Worm (Caenorhabditis elegans) whole organism, L4 larva: ENCODE measurements around the gene myrf-1.

Experiments
- F10B5.3 ChIP-seq: sonication (generic microtip); optimal IDR thresholded peaks from 2 replicates; lab custom pipeline; 2016; ENCODE audit warnings: mild to moderate bottlenecking, missing genetic modification characterization, missing compliant biosample characterization
- F49E8.2 ChIP-seq: sonication (generic microtip); optimal IDR thresholded peaks from 2 replicates; lab custom pipeline; 2016; ENCODE audit warnings: missing compliant biosample characterization, mild to moderate bottlenecking, missing genetic modification characterization, borderline replicate concordance
- T26A8.4 ChIP-seq: fragments of 200-800 bp; sonication (Bioruptor generic); IDR thresholded peaks from 2 replicates; pipeline ENCODE4 v1.3.6; 2022; ENCODE audit warnings: missing genetic modification characterization, missing compliant biosample characterization
- ZK337.2 ChIP-seq: fragments of 200-800 bp; sonication (Bioruptor generic); IDR thresholded peaks from 2 replicates; pipeline ENCODE4 v1.3.6; 2022; ENCODE audit warnings: missing genetic modification reagents, missing genetic modification characterization, missing compliant biosample characterization
- ZK546.5 ChIP-seq, 2 experiments: sonication (generic microtip); optimal IDR thresholded peaks; 2 replicates each; lab custom pipeline; 2017; ENCODE audit warnings: missing biosample characterization in 2 of 2, missing genetic modification characterization in 2 of 2
- ces-1 ChIP-seq: fragments of 150-350 bp; sonication (generic microtip); optimal IDR thresholded peaks from 4 replicates; lab custom pipeline; 2014; ENCODE audit warnings: missing biosample characterization, missing genetic modification reagents, missing genetic modification characterization
- daf-12 ChIP-seq: fragments of 150-350 bp; optimal IDR thresholded peaks from 2 replicates; lab custom pipeline; 2014; ENCODE audit warnings: missing biosample characterization, missing genetic modification reagents, missing genetic modification characterization
- daf-8 ChIP-seq: fragments of 200-800 bp; sonication (Bioruptor generic); IDR thresholded peaks from 2 replicates; pipeline ENCODE4 v1.3.6; 2022; ENCODE audit warnings: missing genetic modification characterization, missing compliant biosample characterization
- dmd-6 ChIP-seq: fragments of 200-800 bp; sonication (Bioruptor generic); IDR thresholded peaks from 2 replicates; pipeline ENCODE4 v1.3.6; 2022; ENCODE audit warnings: missing genetic modification reagents, missing genetic modification characterization, missing compliant biosample characterization
- dmd-8 ChIP-seq: fragments of 200-800 bp; sonication (Bioruptor generic); IDR thresholded peaks from 2 replicates; pipeline ENCODE4 v1.3.6; 2022; ENCODE audit warnings: missing genetic modification characterization, missing compliant biosample characterization
- dmd-9 ChIP-seq: fragments of 200-800 bp; sonication (Bioruptor generic); IDR thresholded peaks from 2 replicates; pipeline ENCODE4 v1.3.6; 2022; ENCODE audit warnings: missing genetic modification reagents, missing genetic modification characterization, missing compliant biosample characterization
- dve-1 ChIP-seq: sonication (generic microtip); optimal IDR thresholded peaks from 2 replicates; lab custom pipeline; 2017; ENCODE audit warnings: antibody characterized with exemption, mild to moderate bottlenecking, missing genetic modification characterization, missing compliant biosample characterization; ENCODE audit not compliant: insufficient read depth
- egl-27 ChIP-seq: sonication (generic microtip); optimal IDR thresholded peaks from 3 replicates; lab custom pipeline; 2017; ENCODE audit warnings: missing biosample characterization, missing genetic modification reagents, missing genetic modification characterization
- fos-1 ChIP-seq: fragments of 150-350 bp; optimal IDR thresholded peaks from 2 replicates; lab custom pipeline; 2014; ENCODE audit warnings: missing biosample characterization, missing genetic modification characterization
- hif-1 ChIP-seq, 2 experiments: sonication (generic microtip); optimal IDR thresholded peaks; 2 replicates each; lab custom pipeline; 2016 to 2017; ENCODE audit warnings: missing compliant biosample characterization in 2 of 2, missing genetic modification characterization in 2 of 2, missing genetic modification reagents in 2 of 2, missing genotype in 2 of 2, mild to moderate bottlenecking in 1 of 2
- hlh-11 ChIP-seq: fragments of 200-800 bp; sonication (Bioruptor generic); optimal IDR thresholded peaks from 2 replicates; lab custom pipeline; 2018; ENCODE audit warnings: mild to moderate bottlenecking, missing genetic modification characterization, missing compliant biosample characterization
- hlh-30 ChIP-seq: sonication (generic microtip); optimal IDR thresholded peaks from 2 replicates; lab custom pipeline; 2017; ENCODE audit warnings: antibody characterized with exemption, mild to moderate bottlenecking, missing genetic modification characterization, missing compliant biosample characterization; ENCODE audit not compliant: insufficient read depth
- jun-1 ChIP-seq: fragments of 150-350 bp; optimal IDR thresholded peaks from 2 replicates; lab custom pipeline; 2014; ENCODE audit warnings: missing biosample characterization, missing genetic modification reagents, missing genetic modification characterization
- lin-29 ChIP-seq: fragments of 200-800 bp; sonication (Bioruptor generic); IDR thresholded peaks from 2 replicates; pipeline ENCODE4 v1.3.6; 2022; ENCODE audit warnings: missing genetic modification reagents, missing genetic modification characterization, missing compliant biosample characterization
- lir-3 ChIP-seq: sonication (generic microtip); optimal IDR thresholded peaks from 2 replicates; lab custom pipeline; 2016; ENCODE audit warnings: mild to moderate bottlenecking, missing genetic modification characterization, missing compliant biosample characterization
- lsy-2 ChIP-seq, 2 experiments: fragments of 150-350 bp in 1 of 2; sonication (generic microtip) in 1 of 2; optimal IDR thresholded peaks; 2 replicates each; lab custom pipeline; 2014 to 2017; ENCODE audit warnings: missing biosample characterization in 2 of 2, missing genetic modification characterization in 2 of 2
- madf-5 ChIP-seq, 2 experiments: fragments of 200-800 bp; sonication (Bioruptor generic); IDR thresholded peaks; 2 replicates each; pipeline ENCODE4 v1.3.6; 2022; ENCODE audit warnings: missing compliant biosample characterization in 2 of 2, missing genetic modification characterization in 2 of 2
- mdl-1 ChIP-seq, 2 experiments: fragments of 150-350 bp in 1 of 2; sonication (generic microtip) in 1 of 2; optimal IDR thresholded peaks; 2 replicates each; lab custom pipeline; 2014 to 2017; ENCODE audit warnings: missing biosample characterization in 2 of 2, missing genetic modification characterization in 2 of 2
- mep-1 ChIP-seq: fragments of 150-350 bp; sonication (generic microtip); optimal IDR thresholded peaks from 3 replicates; lab custom pipeline; 2014; ENCODE audit warnings: missing biosample characterization, missing genetic modification characterization
- mxl-2 ChIP-seq: fragments of 200-800 bp; sonication (Bioruptor generic); conservative IDR thresholded peaks from 2 replicates; pipeline ENCODE4 v1.3.6; 2022; ENCODE audit warnings: missing genetic modification reagents, missing genetic modification characterization, missing compliant biosample characterization
- nhr-102 ChIP-seq: sonication (generic microtip); optimal IDR thresholded peaks from 2 replicates; lab custom pipeline; 2016; ENCODE audit warnings: mild to moderate bottlenecking, missing genetic modification characterization, moderate library complexity, missing compliant biosample characterization
- nhr-11 ChIP-seq: fragments of 150-350 bp; optimal IDR thresholded peaks from 2 replicates; lab custom pipeline; 2014; ENCODE audit warnings: missing biosample characterization, missing genetic modification characterization
- nhr-237 ChIP-seq: sonication (generic microtip); optimal IDR thresholded peaks from 2 replicates; lab custom pipeline; 2017; ENCODE audit warnings: missing biosample characterization, missing genetic modification characterization
- nhr-28 ChIP-seq: fragments of 150-350 bp; optimal IDR thresholded peaks from 2 replicates; lab custom pipeline; 2014; ENCODE audit warnings: missing biosample characterization, missing genetic modification characterization
- nhr-41 ChIP-seq: fragments of 200-800 bp; sonication (Bioruptor generic); IDR thresholded peaks from 2 replicates; pipeline ENCODE4 v1.3.6; 2022; ENCODE audit warnings: missing genetic modification reagents, missing genetic modification characterization, missing compliant biosample characterization
- nhr-76 ChIP-seq: fragments of 150-350 bp; optimal IDR thresholded peaks from 2 replicates; lab custom pipeline; 2014; ENCODE audit warnings: missing biosample characterization, missing genetic modification characterization
- nhr-77 ChIP-seq: fragments of 150-350 bp; optimal IDR thresholded peaks from 2 replicates; lab custom pipeline; 2014; ENCODE audit warnings: missing biosample characterization, missing genetic modification characterization
- php-3 ChIP-seq: fragments of 200-800 bp; sonication (Bioruptor generic); IDR thresholded peaks from 2 replicates; pipeline ENCODE4 v1.3.6; 2022; ENCODE audit warnings: missing genetic modification reagents, missing genetic modification characterization, missing compliant biosample characterization
- rbr-2 ChIP-seq: sonication (generic microtip); optimal IDR thresholded peaks from 2 replicates; lab custom pipeline; 2016; ENCODE audit warnings: missing genotype, missing genetic modification characterization, missing compliant biosample characterization
- saeg-2 ChIP-seq: fragments of 200-800 bp; sonication (Bioruptor generic); IDR thresholded peaks from 2 replicates; pipeline ENCODE4 v1.3.6; 2022; ENCODE audit warnings: missing genetic modification reagents, missing genetic modification characterization, missing compliant biosample characterization
- spr-1 ChIP-seq: sonication (generic microtip); optimal IDR thresholded peaks from 2 replicates; lab custom pipeline; 2016; ENCODE audit warnings: mild to moderate bottlenecking, missing genetic modification characterization, missing compliant biosample characterization
- spr-3 ChIP-seq: fragments of 200-800 bp; sonication (Bioruptor generic); optimal IDR thresholded peaks from 2 replicates; lab custom pipeline; 2018; ENCODE audit warnings: mild to moderate bottlenecking, missing genetic modification characterization, missing compliant biosample characterization
- tag-97 ChIP-seq: fragments of 200-800 bp; sonication (Bioruptor generic); IDR thresholded peaks from 2 replicates; pipeline ENCODE4 v1.3.6; 2022; ENCODE audit warnings: missing genetic modification characterization, missing compliant biosample characterization
- tra-1 ChIP-seq: fragments of 200-800 bp; sonication (Bioruptor generic); IDR thresholded peaks from 2 replicates; pipeline ENCODE4 v1.3.6; 2022; ENCODE audit warnings: missing genetic modification reagents, missing genetic modification characterization, missing compliant biosample characterization
- unc-62 ChIP-seq, 3 experiments: fragments of 150-350 bp in 1 of 3; sonication (generic microtip); optimal IDR thresholded peaks in 2 of 3; peaks in 1 of 3; 1 replicate in 1 of 3; 2 replicates in 2 of 3; lab custom pipeline; 2014 to 2017; ENCODE audit warnings: missing biosample characterization in 3 of 3, missing genetic modification characterization in 3 of 3, missing genetic modification reagents in 3 of 3, missing genotype in 1 of 3
- vab-7 ChIP-seq: fragments of 200-800 bp; sonication (Bioruptor generic); IDR thresholded peaks from 2 replicates; pipeline ENCODE4 v1.3.6; 2022; ENCODE audit warnings: missing genetic modification reagents, missing genetic modification characterization, missing compliant biosample characterization
- zfp-2 ChIP-seq: sonication (generic microtip); optimal IDR thresholded peaks from 2 replicates; lab custom pipeline; 2016; ENCODE audit warnings: mild to moderate bottlenecking, missing genetic modification characterization, missing compliant biosample characterization
- zip-11 ChIP-seq: fragments of 200-800 bp; sonication (Bioruptor generic); IDR thresholded peaks from 2 replicates; pipeline ENCODE4 v1.3.6; 2022; ENCODE audit warnings: missing genetic modification characterization, missing compliant biosample characterization

myrf-1 gene

DNA sequence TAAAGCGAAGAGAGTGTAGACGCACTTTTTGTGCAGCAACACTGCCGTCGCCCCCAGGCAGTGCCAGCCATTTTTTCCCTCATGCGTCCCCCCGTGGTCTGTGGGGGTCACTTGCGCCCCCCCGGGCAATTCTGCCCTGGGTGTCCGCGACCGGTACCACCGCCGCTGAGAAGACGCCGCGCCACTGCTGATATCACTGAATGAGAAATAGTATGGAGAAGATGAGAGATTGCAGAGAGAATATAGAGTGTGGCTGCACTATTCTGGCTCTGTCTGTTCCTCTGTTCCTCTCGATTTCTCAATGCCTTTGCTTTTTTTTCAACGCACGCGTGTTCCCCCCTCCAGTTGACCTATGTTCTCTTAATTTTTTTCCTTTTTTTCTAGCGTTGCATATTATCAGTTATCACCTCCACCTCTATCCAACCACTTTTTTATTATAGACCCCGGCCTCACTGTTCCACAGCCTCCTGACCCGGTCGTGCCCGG lies 25.4 kb upstream of the myrf-1 start, which contains the start of gene mab-10 (continued):
- TF ChIP-seq zfp-2 (tag; lab: Kevin White, UChicago): no peak
- TF ChIP-seq lir-3 (tag; lab: Kevin White, UChicago): no peak
- no peak for TF ChIP-seq ces-1 (GFP tag; lab: Kevin White, UChicago)
- no peak for TF ChIP-seq nhr-76
- no peak for TF ChIP-seq spr-3 (GFP tag; lab: Kevin White, UChicago)
- TF ChIP-seq F10B5.3 (tag; lab: Kevin White, UChicago): no peak
- peak; percentile 85 for TF ChIP-seq hlh-30 (tag; lab: Kevin White, UChicago)
- TF ChIP-seq hif-1 (tag; optimal IDR thresholded peaks at IDR 0.05; lab: Kevin White, UChicago): peak in 1 of 2 experiments; percentile 63
- peak; percentile 14 to 80 for TF ChIP-seq mdl-1 (tag; optimal IDR thresholded peaks at IDR 0.05; lab: Kevin White, UChicago)
- no peak for TF ChIP-seq nhr-237 (tag; lab: Kevin White, UChicago)
- TF ChIP-seq nhr-102: peak; percentile 17

DNA sequence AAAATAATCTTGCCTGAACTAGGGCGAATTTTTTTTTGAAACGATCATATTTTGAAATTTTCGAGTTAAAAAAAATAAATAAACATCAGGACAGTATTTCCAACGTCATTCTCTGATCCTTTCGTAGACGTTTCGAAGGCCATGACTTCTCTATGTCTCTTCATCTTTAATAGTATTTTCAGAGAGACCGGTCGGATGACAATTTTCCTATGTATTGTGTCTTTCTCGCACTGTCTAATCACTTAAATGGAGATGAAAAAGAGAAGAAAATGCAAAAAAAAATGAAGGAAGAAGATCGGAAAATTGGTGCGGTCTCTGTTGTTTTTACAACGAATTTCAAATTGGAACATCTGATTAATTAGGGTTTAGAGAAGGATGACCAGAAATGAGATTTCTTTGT lies 22.8 kb upstream of the myrf-1 start:
- no peak for TF ChIP-seq zip-11 (GFP tag; lab: Robert Waterston, UW)
- no peak for TF ChIP-seq lsy-2 (tag; optimal IDR thresholded peaks at IDR 0.05; lab: Kevin White, UChicago)
- TF ChIP-seq hlh-30 (tag; lab: Kevin White, UChicago): peak; percentile 38
- peak; percentile 41 for TF ChIP-seq mep-1 (tag; lab: Kevin White, UChicago)
- TF ChIP-seq dve-1: peak; percentile 26
- TF ChIP-seq mdl-1 (tag; optimal IDR thresholded peaks at IDR 0.05; lab: Kevin White, UChicago): peak in 1 of 2 experiments; percentile 6
- TF ChIP-seq F49E8.2 (tag; lab: Kevin White, UChicago): no peak
- no peak for TF ChIP-seq tra-1 (GFP tag; lab: Robert Waterston, UW)
- no peak for TF ChIP-seq ZK337.2 (GFP tag; lab: Robert Waterston, UW)
- no peak for TF ChIP-seq egl-27 (tag; lab: Kevin White, UChicago)
- no peak for TF ChIP-seq dmd-9 (GFP tag; lab: Robert Waterston, UW)
- TF ChIP-seq daf-12 (tag; lab: Kevin White, UChicago): no peak
- peak in 1 of 2 experiments; percentile 31 for TF ChIP-seq unc-62 (GFP tag; optimal IDR thresholded peaks at IDR 0.05 in 1 of 2; lab: Kevin White, UChicago)
- TF ChIP-seq unc-62 (tag; optimal IDR thresholded peaks at IDR 0.05; lab: Kevin White, UChicago): no peak
- peak; percentile 53 for TF ChIP-seq nhr-28
- TF ChIP-seq tag-97: no peak
- TF ChIP-seq vab-7 (GFP tag; lab: Robert Waterston, UW): no peak
- peak; percentile 50 for TF ChIP-seq hlh-11 (tag; lab: Kevin White, UChicago)
- TF ChIP-seq daf-8: no peak

DNA sequence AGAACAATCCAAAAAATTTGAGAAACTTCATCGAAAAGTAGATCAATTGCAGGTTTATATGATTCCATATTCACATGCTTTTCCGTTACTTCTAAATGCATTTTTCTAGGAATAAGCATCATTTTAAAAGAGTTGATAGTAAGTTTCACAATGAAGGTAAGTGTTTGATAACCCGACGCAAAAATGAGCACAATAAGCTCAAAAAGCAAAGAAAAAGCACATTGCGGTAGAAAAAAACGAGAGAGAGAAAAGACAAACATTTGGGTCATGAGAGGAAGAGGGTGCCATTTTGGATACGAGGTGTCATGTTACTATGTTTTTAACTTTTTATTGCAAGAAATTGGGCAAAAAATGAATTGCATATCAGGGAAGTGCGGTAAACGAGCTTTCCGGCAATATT lies 22.0 kb upstream of the myrf-1 start, which contains the start of gene F59B10.6:
Gene F59B10.6 (minus strand): TSS at position 101 of the 400 bp plus-strand sequence.
- TF ChIP-seq dmd-6 (GFP tag; lab: Robert Waterston, UW) (no peak), rbr-2 (no peak), fos-1 (tag; lab: Kevin White, UChicago) (no peak), madf-5 (GFP tag; IDR thresholded peaks at IDR 0.05; lab: Robert Waterston, UW) (no peak)

DNA sequence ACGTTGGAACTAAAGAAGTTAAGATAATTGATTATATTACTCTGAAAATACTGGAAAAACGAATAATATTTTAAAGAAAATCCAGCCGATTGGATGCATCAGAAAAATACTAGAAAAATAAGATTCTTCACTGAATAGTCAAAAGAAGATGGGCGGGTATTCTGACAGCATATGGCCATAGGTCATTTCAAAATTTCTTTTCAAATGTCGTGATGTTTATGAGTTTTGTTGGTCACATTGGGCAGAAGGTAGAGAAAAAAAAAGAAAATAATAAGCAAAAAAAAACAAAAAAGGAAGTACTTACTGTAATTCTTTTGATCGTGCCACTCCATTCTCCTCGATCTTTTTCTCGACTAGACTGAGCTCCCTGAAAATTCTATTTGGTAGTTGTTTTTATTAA lies 21.2 kb upstream of the myrf-1 start, which contains the start of gene F59B10.5:
Gene F59B10.5 (minus strand): TSS at position 101 of the 400 bp plus-strand sequence.
- TF ChIP-seq jun-1 (tag; lab: Kevin White, UChicago) (no peak), mxl-2 (GFP tag; lab: Robert Waterston, UW) (no peak), tag-97 (no peak), nhr-41 (no peak), dmd-8 (GFP tag; lab: Robert Waterston, UW) (no peak), rbr-2 (no peak), php-3 (GFP tag; lab: Robert Waterston, UW) (no peak), spr-1 (tag; lab: Kevin White, UChicago) (no peak), ces-1 (GFP tag; lab: Kevin White, UChicago) (no peak), nhr-102 (no peak), hif-1 (tag; optimal IDR thresholded peaks at IDR 0.05; lab: Kevin White, UChicago) (no peak), lin-29 (GFP tag; lab: Robert Waterston, UW) (no peak), mep-1 (tag; lab: Kevin White, UChicago) (no peak), nhr-11 (tag; lab: Kevin White, UChicago) (no peak), saeg-2 (no peak), T26A8.4 (GFP tag; lab: Robert Waterston, UW) (no peak), ZK546.5 (tag; optimal IDR thresholded peaks at IDR 0.05; lab: Kevin White, UChicago) (no peak), nhr-77 (tag; lab: Kevin White, UChicago) (no peak)
